Fruit fly (Drosophila melanogaster) whole organism, embryonic: ENCODE measurements around the gene CG15818.

ENCODE experiments used
- Awh ChIP-seq: fragments of 200-800 bp; sonication (Bioruptor generic); IDR thresholded peaks from 2 replicates; pipeline ENCODE4, ENCODE4 v1.3.6; 2022; ENCODE audit warnings: missing biosample characterization, missing genetic modification characterization
- CG10321 ChIP-seq: fragments of 200-800 bp; sonication (Bioruptor generic); IDR thresholded peaks from 2 replicates; pipeline ENCODE4 v1.3.6; 2022; ENCODE audit warnings: missing biosample characterization, missing genetic modification characterization
- CG10431 ChIP-seq: fragments of 200-800 bp; sonication (Bioruptor generic); optimal IDR thresholded peaks from 3 replicates; lab custom pipeline; 2018; ENCODE audit warnings: missing biosample characterization, mild to moderate bottlenecking, missing genetic modification characterization
- CG11093 ChIP-seq: fragments of 200-800 bp; sonication (Bioruptor generic); IDR thresholded peaks from 3 replicates; pipeline ENCODE4 v1.3.6; 2022; ENCODE audit warnings: missing biosample characterization, missing genetic modification characterization
- CG12071 ChIP-seq: fragments of 200-800 bp; sonication (Bioruptor generic); optimal IDR thresholded peaks from 3 replicates; lab custom pipeline; 2018; ENCODE audit warnings: missing biosample characterization, mild to moderate bottlenecking, missing genetic modification characterization
- CG12155 ChIP-seq: fragments of 200-800 bp; sonication (Bioruptor generic); optimal IDR thresholded peaks from 3 replicates; lab custom pipeline; 2016; ENCODE audit warnings: missing biosample characterization, missing genetic modification characterization
- CG12391 ChIP-seq: fragments of 200-800 bp; sonication (Bioruptor generic); optimal IDR thresholded peaks from 3 replicates; lab custom pipeline; 2018; ENCODE audit warnings: missing biosample characterization, mild to moderate bottlenecking, missing genetic modification characterization, moderate library complexity
- CG12744 ChIP-seq: fragments of 200-800 bp; sonication (Bioruptor generic); optimal IDR thresholded peaks from 2 replicates; lab custom pipeline; 2016; ENCODE audit warnings: missing biosample characterization, missing genetic modification characterization
- CG15601 ChIP-seq: fragments of 200-800 bp; sonication (Bioruptor generic); optimal IDR thresholded peaks from 3 replicates; lab custom pipeline; 2019; ENCODE audit warnings: missing biosample characterization, mild to moderate bottlenecking, missing genetic modification characterization, moderate library complexity
- CG16779 ChIP-seq: fragments of 200-800 bp; sonication (Bioruptor generic); IDR thresholded peaks from 2 replicates; pipeline ENCODE4 v1.3.6; 2022; ENCODE audit warnings: missing biosample characterization, missing genetic modification characterization
- CG17802 ChIP-seq: fragments of 200-800 bp; sonication (Bioruptor generic); optimal IDR thresholded peaks from 2 replicates; lab custom pipeline; 2018; ENCODE audit warnings: missing biosample characterization, mild to moderate bottlenecking, missing genetic modification characterization, moderate library complexity
- CG17912 ChIP-seq: fragments of 200-800 bp; sonication (Bioruptor generic); optimal IDR thresholded peaks from 2 replicates; lab custom pipeline; 2018; ENCODE audit warnings: missing biosample characterization, mild to moderate bottlenecking, missing genetic modification characterization
- CG1832 ChIP-seq: fragments of 200-800 bp; sonication (Bioruptor generic); optimal IDR thresholded peaks from 2 replicates; lab custom pipeline; 2017; ENCODE audit warnings: missing biosample characterization, mild to moderate bottlenecking, missing genetic modification characterization, inconsistent platforms
- CG3281 ChIP-seq: fragments of 200-800 bp; sonication (Bioruptor generic); optimal IDR thresholded peaks from 3 replicates; lab custom pipeline; 2017; ENCODE audit warnings: missing biosample characterization, mild to moderate bottlenecking, missing genetic modification characterization
- CG6689 ChIP-seq: fragments of 200-800 bp; sonication (Bioruptor generic); IDR thresholded peaks from 2 replicates; pipeline ENCODE4 v1.3.6; 2022; ENCODE audit warnings: missing biosample characterization, missing genetic modification characterization
- CG7839 ChIP-seq: fragments of 200-800 bp; sonication (Bioruptor generic); optimal IDR thresholded peaks from 3 replicates; lab custom pipeline; 2018; ENCODE audit warnings: missing biosample characterization, mild to moderate bottlenecking, missing genetic modification characterization, moderate library complexity
- CG8359 ChIP-seq: fragments of 200-800 bp; sonication (Bioruptor generic); optimal IDR thresholded peaks from 2 replicates; lab custom pipeline; 2017; ENCODE audit warnings: missing biosample characterization, mild to moderate bottlenecking, missing genetic modification characterization, borderline replicate concordance
- CHES-1-like ChIP-seq: fragments of 200-800 bp; sonication (Bioruptor generic); optimal IDR thresholded peaks from 2 replicates; lab custom pipeline; 2016; ENCODE audit warnings: missing biosample characterization, missing genetic modification characterization
- Chrac-16 ChIP-seq: fragments of 200-800 bp; sonication (Bioruptor generic); optimal IDR thresholded peaks from 3 replicates; lab custom pipeline; 2016; ENCODE audit warnings: missing biosample characterization, missing genetic modification characterization
- Dad ChIP-seq: fragments of 200-800 bp; sonication (Bioruptor generic); optimal IDR thresholded peaks from 3 replicates; lab custom pipeline; 2016; ENCODE audit warnings: missing biosample characterization, missing genetic modification characterization
- ERR ChIP-seq: fragments of 200-800 bp; sonication (Bioruptor generic); optimal IDR thresholded peaks from 2 replicates; lab custom pipeline; 2016; ENCODE audit warnings: missing biosample characterization, missing genetic modification characterization
- Hmr ChIP-seq: fragments of 200-800 bp; sonication (Bioruptor generic); optimal IDR thresholded peaks from 3 replicates; lab custom pipeline; 2017; ENCODE audit warnings: mild to moderate bottlenecking, missing biosample characterization, missing genetic modification reagents, missing genetic modification characterization
- Hr3 ChIP-seq: fragments of 200-800 bp; sonication (Bioruptor generic); optimal IDR thresholded peaks from 3 replicates; lab custom pipeline; 2016; ENCODE audit warnings: missing biosample characterization, missing genetic modification characterization
- MESR4 ChIP-seq: fragments of 200-800 bp; sonication (Bioruptor generic); optimal IDR thresholded peaks from 2 replicates; lab custom pipeline; 2018; ENCODE audit warnings: missing biosample characterization, mild to moderate bottlenecking, missing genetic modification characterization, moderate library complexity
- Neu2 ChIP-seq: fragments of 200-800 bp; sonication (Bioruptor generic); optimal IDR thresholded peaks from 3 replicates; lab custom pipeline; 2016; ENCODE audit warnings: missing biosample characterization, missing genetic modification characterization, borderline replicate concordance
- Nf-YA ChIP-seq: fragments of 200-800 bp; sonication (Bioruptor generic); IDR thresholded peaks from 2 replicates; pipeline ENCODE4 v1.3.6; 2022; ENCODE audit warnings: missing biosample characterization, missing genetic modification characterization
- Nf-YB ChIP-seq: fragments of 200-800 bp; sonication (Bioruptor generic); optimal IDR thresholded peaks from 3 replicates; lab custom pipeline; 2019; ENCODE audit warnings: missing biosample characterization, mild to moderate bottlenecking, missing genetic modification characterization, moderate library complexity
- NfI ChIP-seq: fragments of 200-800 bp; sonication (Bioruptor generic); optimal IDR thresholded peaks from 3 replicates; lab custom pipeline; 2018; ENCODE audit warnings: missing biosample characterization, mild to moderate bottlenecking, missing genetic modification characterization, moderate library complexity
- Side ChIP-seq: fragments of 200-800 bp; sonication (Bioruptor generic); optimal IDR thresholded peaks from 2 replicates; lab custom pipeline; 2016; ENCODE audit warnings: missing biosample characterization, missing genetic modification characterization
- Spps ChIP-seq: fragments of 200-800 bp; sonication (Bioruptor generic); optimal IDR thresholded peaks from 2 replicates; lab custom pipeline; 2018; ENCODE audit warnings: missing biosample characterization, mild to moderate bottlenecking, missing genetic modification characterization
- Xrp1 ChIP-seq: fragments of 200-800 bp; sonication (Bioruptor generic); IDR thresholded peaks from 2 replicates; pipeline ENCODE4 v1.3.6; 2022; ENCODE audit warnings: missing biosample characterization, missing genetic modification characterization
- ab ChIP-seq: fragments of 200-800 bp; sonication (Bioruptor generic); optimal IDR thresholded peaks from 2 replicates; lab custom pipeline; 2016; ENCODE audit warnings: missing biosample characterization, missing genetic modification characterization
- al ChIP-seq: fragments of 200-800 bp; sonication (Bioruptor generic); IDR thresholded peaks from 2 replicates; pipeline ENCODE4 v1.3.6; 2022; ENCODE audit warnings: missing biosample characterization, missing genetic modification characterization
- az2 ChIP-seq: fragments of 200-800 bp; sonication (Bioruptor generic); optimal IDR thresholded peaks from 3 replicates; lab custom pipeline; 2016; ENCODE audit warnings: missing biosample characterization, missing genetic modification characterization
- crol ChIP-seq: fragments of 200-800 bp; sonication (Bioruptor generic); IDR thresholded peaks from 2 replicates; pipeline ENCODE4 v1.3.6; 2022; ENCODE audit warnings: missing biosample characterization, missing genetic modification characterization
- fd3F ChIP-seq: fragments of 200-800 bp; sonication (Bioruptor generic); optimal IDR thresholded peaks from 2 replicates; lab custom pipeline; 2018; ENCODE audit warnings: missing biosample characterization, mild to moderate bottlenecking, missing genetic modification characterization, moderate library complexity
- fd64A ChIP-seq: fragments of 200-800 bp; sonication (Bioruptor generic); optimal IDR thresholded peaks from 3 replicates; lab custom pipeline; 2018; ENCODE audit warnings: missing biosample characterization, mild to moderate bottlenecking, missing genetic modification characterization
- fu2 ChIP-seq: fragments of 200-800 bp; sonication (Bioruptor generic); optimal IDR thresholded peaks from 2 replicates; lab custom pipeline; 2016; ENCODE audit warnings: missing biosample characterization, missing genetic modification characterization
- gem ChIP-seq: fragments of 200-800 bp; sonication (Bioruptor generic); optimal IDR thresholded peaks from 2 replicates; lab custom pipeline; 2019; ENCODE audit warnings: missing biosample characterization, mild to moderate bottlenecking, missing genetic modification characterization, moderate library complexity
- ham ChIP-seq: fragments of 200-800 bp; sonication (Bioruptor generic); IDR thresholded peaks from 2 replicates; pipeline ENCODE4 v1.3.6; 2022; ENCODE audit warnings: missing biosample characterization, missing genetic modification characterization
- hth ChIP-seq: fragments of >200 bp; optimal IDR thresholded peaks from 2 replicates; lab custom pipeline; 2017; ENCODE audit warnings: inconsistent platforms
- insv ChIP-seq, 2 experiments: fragments of 200-800 bp; sonication (Bioruptor generic); optimal IDR thresholded peaks; 3 replicates each; lab custom pipeline; 2016 to 2018; ENCODE audit warnings: missing biosample characterization in 2 of 2, missing genetic modification characterization in 2 of 2
- lab ChIP-seq: fragments of 200-800 bp; sonication (Bioruptor generic); optimal IDR thresholded peaks from 3 replicates; lab custom pipeline; 2017; ENCODE audit warnings: missing biosample characterization, missing genetic modification characterization, mild to moderate bottlenecking, moderate library complexity, missing genetic modification reagents
- lov ChIP-seq, 2 experiments: fragments of 200-800 bp in 1 of 2; fragments of >200 bp in 1 of 2; sonication (Bioruptor generic) in 1 of 2; IDR thresholded peaks in 1 of 2; optimal IDR thresholded peaks in 1 of 2; 2 replicates in 1 of 2; 3 replicates in 1 of 2; pipeline versions ENCODE4 v1.3.6 to Lab custom; 2017 to 2022; ENCODE audit warnings: missing biosample characterization in 1 of 2, missing genetic modification characterization in 1 of 2
- luna ChIP-seq: fragments of 200-800 bp; sonication (Bioruptor generic); optimal IDR thresholded peaks from 2 replicates; lab custom pipeline; 2016; ENCODE audit warnings: missing biosample characterization, missing genetic modification characterization
- phol ChIP-seq: fragments of 200-800 bp; sonication (Bioruptor generic); optimal IDR thresholded peaks from 3 replicates; lab custom pipeline; 2018; ENCODE audit warnings: missing biosample characterization, mild to moderate bottlenecking, missing genetic modification characterization, moderate library complexity
- repo ChIP-seq: fragments of 200-800 bp; sonication (Bioruptor generic); optimal IDR thresholded peaks from 2 replicates; lab custom pipeline; 2016; ENCODE audit warnings: missing biosample characterization, missing genetic modification characterization
- scrt ChIP-seq: fragments of 200-800 bp; sonication (Bioruptor generic); optimal IDR thresholded peaks from 2 replicates; lab custom pipeline; 2018; ENCODE audit warnings: missing biosample characterization, mild to moderate bottlenecking, missing genetic modification characterization, moderate library complexity
- sob ChIP-seq: fragments of 200-800 bp; sonication (Bioruptor generic); IDR thresholded peaks from 2 replicates; pipeline ENCODE4 v1.3.6; 2022; ENCODE audit warnings: missing biosample characterization, missing genetic modification characterization
- unpg ChIP-seq: fragments of 200-800 bp; sonication (Bioruptor generic); optimal IDR thresholded peaks from 3 replicates; lab custom pipeline; 2018; ENCODE audit warnings: missing biosample characterization, mild to moderate bottlenecking, missing genetic modification characterization, moderate library complexity

CG15818 gene

DNA sequence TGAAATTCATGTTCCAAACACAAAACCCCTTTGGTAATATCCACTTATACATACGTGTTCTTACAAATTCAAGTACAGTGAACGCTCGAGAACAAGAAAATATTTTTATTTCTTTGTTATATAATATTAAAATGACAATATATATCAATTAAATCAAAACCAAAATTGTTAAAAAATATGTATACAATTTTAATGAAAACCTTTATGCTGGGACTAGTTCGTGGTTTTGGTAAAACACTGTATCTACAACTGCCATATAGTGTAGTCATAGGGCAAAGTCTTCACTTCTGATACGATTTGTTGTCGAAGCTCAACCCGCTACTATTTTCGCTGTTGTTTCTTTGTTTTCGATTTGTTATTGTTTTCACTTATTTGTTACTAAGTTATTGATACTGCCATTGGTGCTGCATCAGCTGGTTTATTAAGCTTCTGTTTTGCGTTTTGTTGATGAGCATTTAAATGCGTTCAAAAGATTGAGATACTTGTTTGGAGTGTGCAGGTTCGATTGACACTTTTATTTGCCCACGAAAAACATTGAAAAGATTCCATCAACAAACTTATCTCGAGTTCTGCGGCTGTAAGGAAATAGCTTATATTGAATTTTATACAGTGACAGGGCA lies 24.1 kb downstream of the CG15818 start (continued):
- TF ChIP-seq sob, result 0 out of 2 replicates have a peak, but pooled peaks have one; percentile 36
- peak; percentile 30; the same call in 1 of the 2 replicates for TF ChIP-seq Xrp1
- TF ChIP-seq NfI (GFP tag; lab: Kevin White, UChicago), result no peak
- TF ChIP-seq CG11093, result no peak
- no peak for TF ChIP-seq repo (GFP tag; lab: Kevin White, UChicago)
- peak; percentile 53 for TF ChIP-seq Hmr (GFP tag; lab: Kevin White, UChicago)
- TF ChIP-seq CG12744, result no peak
- no peak for TF ChIP-seq ham (GFP tag; lab: Robert Waterston, UW)
- TF ChIP-seq MESR4, result no peak
- TF ChIP-seq ab (GFP tag; lab: Kevin White, UChicago), result no peak
- no peak for TF ChIP-seq fu2
- TF ChIP-seq CG16779 (GFP tag; lab: Robert Waterston, UW), result no peak
- TF ChIP-seq CG8359 (GFP tag; lab: Kevin White, UChicago), result no peak
- TF ChIP-seq Nf-YB (GFP tag; lab: Kevin White, UChicago), result no peak
- TF ChIP-seq CG12071 (GFP tag; lab: Kevin White, UChicago), result no peak
- TF ChIP-seq Spps (tag; lab: Kevin White, UChicago), result no peak
- peak; percentile 54 for TF ChIP-seq gem (tag; lab: Kevin White, UChicago)
- TF ChIP-seq insv (GFP tag; optimal IDR thresholded peaks at IDR 0.05; lab: Kevin White, UChicago), result no peak
- no peak for TF ChIP-seq ERR (GFP tag; lab: Kevin White, UChicago)
- TF ChIP-seq CG3281 (GFP tag; lab: Kevin White, UChicago), result peak; percentile 13
- no peak for TF ChIP-seq crol (GFP tag; lab: Robert Waterston, UW)
- no peak for TF ChIP-seq CG17912 (GFP tag; lab: Kevin White, UChicago)
- no peak for TF ChIP-seq fd64A (GFP tag; lab: Kevin White, UChicago)
- TF ChIP-seq Chrac-16, result no peak
- no peak for TF ChIP-seq phol
- TF ChIP-seq CG7839 (tag; lab: Kevin White, UChicago), result peak; percentile 42
- TF ChIP-seq Awh (GFP tag; lab: Robert Waterston, UW), result no peak
- TF ChIP-seq fd3F (GFP tag; lab: Kevin White, UChicago), result peak; percentile 25
- TF ChIP-seq CG17802 (tag; lab: Kevin White, UChicago), result no peak
- TF ChIP-seq CG15601 (tag; lab: Kevin White, UChicago), result peak; percentile 21
- no peak; the same call in 1 of the 2 replicates for TF ChIP-seq Nf-YA (GFP tag; lab: Robert Waterston, UW)
- TF ChIP-seq Side (GFP tag; lab: Kevin White, UChicago), result no peak
- TF ChIP-seq az2, result no peak
- TF ChIP-seq Neu2 (GFP tag; lab: Kevin White, UChicago), result no peak
- no peak for TF ChIP-seq CG10431
- peak; percentile 62 for TF ChIP-seq lab (GFP tag; lab: Kevin White, UChicago)
- no peak for TF ChIP-seq CG10321 (GFP tag; lab: Robert Waterston, UW)
- no peak; the same call in 1 of the 2 replicates for TF ChIP-seq CG6689 (GFP tag; lab: Robert Waterston, UW)
- no peak for TF ChIP-seq hth (lab: Kevin White, UChicago)
- TF ChIP-seq scrt (GFP tag; lab: Kevin White, UChicago), result no peak
- no peak for TF ChIP-seq Dad (GFP tag; lab: Kevin White, UChicago)
- no peak for TF ChIP-seq luna
- no peak for TF ChIP-seq lov (optimal IDR thresholded peaks at IDR 0.05; lab: Kevin White, UChicago)
- TF ChIP-seq lov (GFP tag; IDR thresholded peaks at IDR 0.05; lab: Robert Waterston, UW), result no peak
- TF ChIP-seq CG1832 (GFP tag; lab: Kevin White, UChicago), result no peak
- no peak for TF ChIP-seq CHES-1-like
- TF ChIP-seq unpg (GFP tag; lab: Kevin White, UChicago), result peak; percentile 8
- peak; percentile 35 for TF ChIP-seq CG12391 (tag; lab: Kevin White, UChicago)
- TF ChIP-seq al (GFP tag; lab: Robert Waterston, UW), result peak; percentile 51
- no peak for TF ChIP-seq Hr3 (GFP tag; lab: Kevin White, UChicago)
- TF ChIP-seq CG12155 (GFP tag; lab: Kevin White, UChicago), result peak; percentile 12
